Worm (Caenorhabditis elegans) whole organism, L3 larva: ENCODE measurements around the gene daf-37.

Experiments used
- R02D3.7 ChIP-seq: fragments of 150-350 bp; optimal IDR thresholded peaks from 2 replicates; lab custom pipeline; 2014; ENCODE audit warnings: missing biosample characterization, missing genetic modification characterization
- aly-2 ChIP-seq: fragments of 150-350 bp; optimal IDR thresholded peaks from 2 replicates; lab custom pipeline; 2014; ENCODE audit warnings: missing biosample characterization, missing genetic modification characterization
- ama-1 ChIP-seq: fragments of 150-350 bp; optimal IDR thresholded peaks from 2 replicates; lab custom pipeline; 2018
- ceh-82 ChIP-seq: fragments of 150-350 bp; optimal IDR thresholded peaks from 2 replicates; lab custom pipeline; 2014; ENCODE audit warnings: missing biosample characterization, missing genetic modification characterization
- ceh-9 ChIP-seq: sonication (generic microtip); optimal IDR thresholded peaks from 2 replicates; lab custom pipeline; 2018; ENCODE audit warnings: missing biosample characterization, missing genetic modification characterization
- daf-12 ChIP-seq: fragments of 150-350 bp; optimal IDR thresholded peaks from 2 replicates; lab custom pipeline; 2014; ENCODE audit warnings: missing biosample characterization, missing genetic modification reagents, missing genetic modification characterization
- egl-27 ChIP-seq: sonication (generic microtip); optimal IDR thresholded peaks from 4 replicates; lab custom pipeline; 2017; ENCODE audit warnings: missing biosample characterization, missing genetic modification reagents, missing genetic modification characterization
- egl-5 ChIP-seq: fragments of 150-350 bp; optimal IDR thresholded peaks from 2 replicates; lab custom pipeline; 2017; ENCODE audit warnings: missing biosample characterization, missing genetic modification reagents, missing genetic modification characterization, inconsistent platforms
- elt-1 ChIP-seq: fragments of 150-350 bp; optimal IDR thresholded peaks from 2 replicates; lab custom pipeline; 2014; ENCODE audit warnings: missing biosample characterization, missing genetic modification characterization
- elt-2 ChIP-seq: sonication (generic microtip); optimal IDR thresholded peaks from 2 replicates; lab custom pipeline; 2016; ENCODE audit warnings: missing genetic modification reagents, mild to moderate bottlenecking, missing genetic modification characterization, missing compliant biosample characterization
- eor-1 ChIP-seq, 2 experiments: fragments of 150-350 bp; optimal IDR thresholded peaks; 2 replicates each; lab custom pipeline; 2014 to 2018; ENCODE audit warnings: missing biosample characterization in 2 of 2, missing genetic modification characterization in 2 of 2
- fkh-2 ChIP-seq: fragments of 150-350 bp; optimal IDR thresholded peaks from 2 replicates; lab custom pipeline; 2014; ENCODE audit warnings: missing biosample characterization, missing genetic modification reagents, missing genetic modification characterization
- hmg-11 ChIP-seq: sonication (generic microtip); optimal IDR thresholded peaks from 2 replicates; lab custom pipeline; 2016; ENCODE audit warnings: missing genetic modification characterization, missing compliant biosample characterization
- jun-1 ChIP-seq: fragments of 150-350 bp; optimal IDR thresholded peaks from 2 replicates; lab custom pipeline; 2014; ENCODE audit warnings: missing biosample characterization, missing genetic modification reagents, missing genetic modification characterization
- lin-15B ChIP-seq: fragments of 150-350 bp; optimal IDR thresholded peaks from 2 replicates; lab custom pipeline; 2014; ENCODE audit warnings: missing biosample characterization, missing genetic modification characterization
- lin-39 ChIP-seq: fragments of 150-350 bp; optimal IDR thresholded peaks from 2 replicates; lab custom pipeline; 2018; ENCODE audit warnings: missing biosample characterization, missing genetic modification reagents, missing genetic modification characterization
- mdl-1 ChIP-seq: fragments of 150-350 bp; optimal IDR thresholded peaks from 2 replicates; lab custom pipeline; 2014; ENCODE audit warnings: missing biosample characterization, missing genetic modification characterization
- mml-1 ChIP-seq: fragments of 150-350 bp; sonication (generic microtip); optimal IDR thresholded peaks from 3 replicates; lab custom pipeline; 2014; ENCODE audit warnings: missing biosample characterization, missing genetic modification characterization
- nfya-1 ChIP-seq: sonication (generic microtip); optimal IDR thresholded peaks from 2 replicates; lab custom pipeline; 2017; ENCODE audit warnings: missing genetic modification characterization, mild to moderate bottlenecking, missing compliant biosample characterization, antibody characterized with exemption, moderate library complexity; ENCODE audit not compliant: insufficient read depth
- nhr-11 ChIP-seq: fragments of 150-350 bp; optimal IDR thresholded peaks from 2 replicates; lab custom pipeline; 2014; ENCODE audit warnings: missing biosample characterization, missing genetic modification characterization
- nhr-12 ChIP-seq: fragments of 150-350 bp; optimal IDR thresholded peaks from 2 replicates; lab custom pipeline; 2014; ENCODE audit warnings: missing biosample characterization, missing genetic modification characterization
- nhr-23 ChIP-seq: fragments of 150-350 bp; optimal IDR thresholded peaks from 2 replicates; lab custom pipeline; 2014; ENCODE audit warnings: missing biosample characterization, missing genetic modification reagents, missing genetic modification characterization
- nhr-25 ChIP-seq: sonication (generic microtip); optimal IDR thresholded peaks from 2 replicates; lab custom pipeline; 2017; ENCODE audit warnings: missing biosample characterization, missing genetic modification characterization
- nhr-43 ChIP-seq: sonication (generic microtip); optimal IDR thresholded peaks from 2 replicates; lab custom pipeline; 2016; ENCODE audit warnings: mild to moderate bottlenecking, missing genetic modification characterization, missing compliant biosample characterization; ENCODE audit not compliant: poor library complexity, severe bottlenecking
- nhr-67 ChIP-seq: fragments of 150-350 bp; optimal IDR thresholded peaks from 2 replicates; lab custom pipeline; 2014; ENCODE audit warnings: missing biosample characterization, missing genetic modification characterization
- nhr-77 ChIP-seq: fragments of 150-350 bp; optimal IDR thresholded peaks from 2 replicates; lab custom pipeline; 2014; ENCODE audit warnings: missing biosample characterization, missing genetic modification characterization
- pha-4 ChIP-seq: fragments of 150-350 bp; optimal IDR thresholded peaks from 2 replicates; lab custom pipeline; 2014; ENCODE audit warnings: missing biosample characterization, missing genetic modification reagents, missing genetic modification characterization
- sea-2 ChIP-seq: fragments of 150-350 bp; sonication (generic microtip); optimal IDR thresholded peaks from 4 replicates; lab custom pipeline; 2014; ENCODE audit warnings: missing biosample characterization, missing genetic modification reagents, missing genetic modification characterization
- skn-1 ChIP-seq: fragments of 150-350 bp; optimal IDR thresholded peaks from 2 replicates; lab custom pipeline; 2014; ENCODE audit warnings: missing biosample characterization, missing genetic modification characterization
- tbx-2 ChIP-seq: sonication (generic microtip); optimal IDR thresholded peaks from 2 replicates; lab custom pipeline; 2016; ENCODE audit warnings: mild to moderate bottlenecking, missing genetic modification characterization, missing compliant biosample characterization
- unc-39 ChIP-seq: sonication (generic microtip); optimal IDR thresholded peaks from 4 replicates; lab custom pipeline; 2017; ENCODE audit warnings: missing biosample characterization, missing genetic modification characterization
- unc-62 ChIP-seq: fragments of 150-350 bp; sonication (generic microtip); optimal IDR thresholded peaks from 4 replicates; lab custom pipeline; 2014; ENCODE audit warnings: missing biosample characterization, missing genetic modification reagents, missing genetic modification characterization
- ztf-11 ChIP-seq: fragments of 150-350 bp; optimal IDR thresholded peaks from 2 replicates; lab custom pipeline; 2014; ENCODE audit warnings: missing biosample characterization, missing genetic modification characterization
- ztf-4 ChIP-seq: fragments of 150-350 bp; optimal IDR thresholded peaks from 2 replicates; lab custom pipeline; 2014; ENCODE audit warnings: missing biosample characterization, missing genetic modification characterization

daf-37 gene

ce11 chrII:6196875-6197274 lies 11.1 kb downstream of the daf-37 start, which contains the start of the genes rbmx-2 and C30B5.2:
TSS of gene rbmx-2 (minus strand) at chrII:6196948.
TSS of gene C30B5.2 (plus strand) at chrII:6197180.
- TF ChIP-seq skn-1, result no peak
- TF ChIP-seq nhr-43 (tag; lab: Kevin White, UChicago), result peak; percentile 8
- TF ChIP-seq unc-39, result no peak
- TF ChIP-seq R02D3.7 (tag; lab: Kevin White, UChicago), result no peak
- peak; percentile 79 for TF ChIP-seq hmg-11 (tag; lab: Kevin White, UChicago)
- TF ChIP-seq ztf-4 (tag; lab: Kevin White, UChicago), result no peak
- TF ChIP-seq ceh-82 (tag; lab: Kevin White, UChicago), result no peak
- TF ChIP-seq pha-4 (tag; lab: Kevin White, UChicago), result no peak
- no peak for TF ChIP-seq eor-1 (tag; optimal IDR thresholded peaks at IDR 0.05; lab: Kevin White, UChicago)
- no peak for TF ChIP-seq unc-62 (GFP tag; lab: Kevin White, UChicago)
- TF ChIP-seq elt-2 (tag; lab: Kevin White, UChicago), result no peak
- no peak for TF ChIP-seq egl-27 (tag; lab: Kevin White, UChicago)
- no peak for TF ChIP-seq nfya-1 (tag; lab: Kevin White, UChicago)
- peak; percentile 44 for TF ChIP-seq lin-39 (tag; lab: Kevin White, UChicago)
- no peak for TF ChIP-seq elt-1 (tag; lab: Kevin White, UChicago)
- TF ChIP-seq lin-15B (tag; lab: Kevin White, UChicago), result peak; percentile 16
- TF ChIP-seq nhr-77 (tag; lab: Kevin White, UChicago), result no peak
- TF ChIP-seq nhr-11, result no peak
- TF ChIP-seq sea-2 (GFP tag; lab: Kevin White, UChicago), result peak; percentile 15
- peak; percentile 28 for TF ChIP-seq nhr-25 (tag; lab: Kevin White, UChicago)
- no peak for TF ChIP-seq jun-1
- no peak for TF ChIP-seq tbx-2 (tag; lab: Kevin White, UChicago)
- TF ChIP-seq ama-1, result no peak
- TF ChIP-seq mdl-1, result no peak
- no peak for TF ChIP-seq ztf-11

ce11 chrII:6192484-6192883 lies 15.5 kb downstream of the daf-37 start, which contains the start of gene cpb-2:
TSS of gene cpb-2 (plus strand) at chrII:6192784.
- TF ChIP-seq mml-1 (tag; lab: Kevin White, UChicago), result no peak

ce11 chrII:6191293-6191692 lies 16.7 kb downstream of the daf-37 start, which contains the start of gene fkh-8:
TSS of gene fkh-8 (minus strand) at chrII:6191393.
- TF ChIP-seq nhr-67 (no peak), nfya-1 (tag; lab: Kevin White, UChicago) (no peak), lin-15B (tag; lab: Kevin White, UChicago) (no peak), daf-12 (tag; lab: Kevin White, UChicago) (no peak), R02D3.7 (tag; lab: Kevin White, UChicago) (no peak), nhr-12 (tag; lab: Kevin White, UChicago) (no peak), egl-5 (tag; lab: Kevin White, UChicago) (no peak)

ce11 chrII:6190770-6191169 lies 17.2 kb downstream of the daf-37 start:
- TF ChIP-seq ceh-82 (tag; lab: Kevin White, UChicago) (no peak), lin-39 (tag; lab: Kevin White, UChicago) (no peak), ztf-11 (no peak), aly-2 (tag; lab: Kevin White, UChicago) (no peak), nhr-23 (tag; lab: Kevin White, UChicago) (no peak), jun-1 (no peak), ceh-9 (tag; lab: Kevin White, UChicago) (no peak)
- TF ChIP-seq, all 47 proteins: peak for 0

- TF ChIP-seq nfya-1 (tag; lab: Kevin White, UChicago) (peak; percentile 6), fkh-2 (tag; lab: Kevin White, UChicago) (no peak)
Observed at ce11 chrII:6181337-6181736, 26.7 kb downstream of the daf-37 start.
